Fruit fly (Drosophila melanogaster) whole organism, wandering third instar larva: ENCODE measurements around the gene CG32971.

Experiments
- Abd-B ChIP-seq: fragments of >200 bp; optimal IDR thresholded peaks from 2 replicates; lab custom pipeline; 2017; ENCODE audit warnings: missing biosample characterization, missing genetic modification characterization
- Hr78 ChIP-seq: fragments of >200 bp; optimal IDR thresholded peaks from 2 replicates; lab custom pipeline; 2017; ENCODE audit warnings: missing biosample characterization, missing genetic modification characterization
- OdsH ChIP-seq: fragments of 200-800 bp; sonication (Bioruptor generic); optimal IDR thresholded peaks from 2 replicates; lab custom pipeline; 2016; ENCODE audit warnings: missing biosample characterization, mild to moderate bottlenecking, missing genetic modification characterization
- Sp1 ChIP-seq: fragments of 200-800 bp; sonication (Bioruptor generic); optimal IDR thresholded peaks from 3 replicates; lab custom pipeline; 2019; ENCODE audit warnings: missing biosample characterization, mild to moderate bottlenecking, missing genetic modification characterization, moderate library complexity
- br ChIP-seq: fragments of 200-800 bp; sonication (Bioruptor generic); optimal IDR thresholded peaks from 2 replicates; lab custom pipeline; 2016; ENCODE audit warnings: missing biosample characterization, missing genetic modification characterization
- foxo ChIP-seq, 2 experiments: fragments of 200-800 bp; sonication (Bioruptor generic); optimal IDR thresholded peaks; 2 replicates in 1 of 2; 3 replicates in 1 of 2; lab custom pipeline; 2016 to 2017; ENCODE audit warnings: missing biosample characterization in 2 of 2, missing genetic modification characterization in 2 of 2
- fru ChIP-seq: fragments of 200-800 bp; sonication (Bioruptor generic); optimal IDR thresholded peaks from 3 replicates; lab custom pipeline; 2016; ENCODE audit warnings: missing biosample characterization, mild to moderate bottlenecking, missing genetic modification characterization
- h ChIP-seq: fragments of 200-800 bp; sonication (Bioruptor generic); optimal IDR thresholded peaks from 3 replicates; lab custom pipeline; 2016; ENCODE audit warnings: missing biosample characterization, mild to moderate bottlenecking, missing genetic modification characterization
- sage ChIP-seq: fragments of 200-800 bp; sonication (Bioruptor generic); optimal IDR thresholded peaks from 2 replicates; lab custom pipeline; 2016; ENCODE audit warnings: missing biosample characterization, mild to moderate bottlenecking, missing genetic modification characterization
- usp ChIP-seq: fragments of >200 bp; optimal IDR thresholded peaks from 2 replicates; lab custom pipeline; 2017; ENCODE audit warnings: missing biosample characterization, missing genetic modification characterization

DNA sequence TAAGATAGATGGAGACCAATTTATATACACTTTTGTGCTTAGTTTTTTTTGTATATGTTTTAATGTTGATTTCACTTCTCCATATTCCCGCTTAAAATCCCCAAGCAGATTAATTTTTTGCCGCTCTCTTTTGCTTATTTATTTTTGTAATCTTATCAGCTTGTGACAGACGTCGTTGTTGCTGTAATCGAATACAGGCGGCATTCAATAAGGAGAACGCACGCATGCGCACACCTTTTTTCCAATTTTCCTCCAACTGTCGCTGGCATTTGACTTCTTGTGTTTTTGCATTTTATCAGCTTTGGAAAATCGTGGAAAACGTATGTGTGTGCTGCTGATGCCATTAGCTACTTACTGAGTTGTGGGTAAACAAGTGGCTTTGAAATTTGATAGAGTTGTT, 10.0 kb downstream of the CG32971 start:
- TF ChIP-seq br (GFP tag; lab: Kevin White, UChicago) = no peak
- no peak for TF ChIP-seq Sp1 (GFP tag; lab: Kevin White, UChicago)
- no peak for TF ChIP-seq fru (GFP tag; lab: Kevin White, UChicago)
- TF ChIP-seq foxo (GFP tag; optimal IDR thresholded peaks at IDR 0.05; lab: Kevin White, UChicago) = no peak
- no peak for TF ChIP-seq usp (GFP tag; lab: Kevin White, UChicago)
- no peak for TF ChIP-seq sage (GFP tag; lab: Kevin White, UChicago)
- no peak for TF ChIP-seq OdsH
- no peak for TF ChIP-seq Hr78 (GFP tag; lab: Kevin White, UChicago)
- TF ChIP-seq h (GFP tag; lab: Kevin White, UChicago) = no peak
- no peak for TF ChIP-seq Abd-B (GFP tag; lab: Kevin White, UChicago)
